Worm (Caenorhabditis elegans) whole organism, young adult: Measurements from ENCODE around the gene K08D12.8.

Source experiments
- F10E7.11 ChIP-seq: sonication (generic microtip); optimal IDR thresholded peaks from 2 replicates; lab custom pipeline; 2017; ENCODE audit warnings: mild to moderate bottlenecking, missing genetic modification characterization, moderate library complexity, missing compliant biosample characterization
- F23B12.7 ChIP-seq: sonication (generic microtip); optimal IDR thresholded peaks from 2 replicates; lab custom pipeline; 2017; ENCODE audit warnings: missing genetic modification characterization, mild to moderate bottlenecking, missing compliant biosample characterization, antibody characterized with exemption, moderate library complexity; ENCODE audit not compliant: insufficient read depth
- F39B2.1 ChIP-seq: fragments of 200-800 bp; sonication (Bioruptor generic); IDR thresholded peaks from 2 replicates; pipeline ENCODE4 v1.3.6; 2022; ENCODE audit warnings: missing genetic modification reagents, missing genetic modification characterization, missing compliant biosample characterization
- F52B5.7 ChIP-seq: sonication (generic microtip); optimal IDR thresholded peaks from 2 replicates; lab custom pipeline; 2016; ENCODE audit warnings: mild to moderate bottlenecking, missing genetic modification characterization, missing compliant biosample characterization
- T26A5.8 ChIP-seq: sonication (generic microtip); optimal IDR thresholded peaks from 2 replicates; lab custom pipeline; 2016; ENCODE audit warnings: missing genetic modification characterization, missing compliant biosample characterization
- ZK185.1 ChIP-seq: sonication (generic microtip); optimal IDR thresholded peaks from 2 replicates; lab custom pipeline; 2016; ENCODE audit warnings: mild to moderate bottlenecking, missing genetic modification characterization, missing compliant biosample characterization; ENCODE audit not compliant: poor library complexity, severe bottlenecking
- ama-1 ChIP-seq, 3 experiments: fragments of 150-350 bp in 1 of 3; sonication (generic microtip) in 2 of 3; optimal IDR thresholded peaks; 2 replicates each; lab custom pipeline; 2014 to 2018; ENCODE audit warnings: missing biosample characterization in 2 of 3, missing genetic modification characterization in 2 of 3, missing genetic modification reagents in 2 of 3
- aptf-3 ChIP-seq: fragments of 200-800 bp; sonication (Bioruptor generic); IDR thresholded peaks from 2 replicates; pipeline ENCODE4 v1.3.6; 2022; ENCODE audit warnings: missing genetic modification characterization, missing compliant biosample characterization
- atf-7 ChIP-seq: sonication (generic microtip); optimal IDR thresholded peaks from 2 replicates; lab custom pipeline; 2017; ENCODE audit warnings: mild to moderate bottlenecking, missing genetic modification characterization, missing compliant biosample characterization
- athp-1 ChIP-seq: sonication (generic microtip); optimal IDR thresholded peaks from 2 replicates; lab custom pipeline; 2017; ENCODE audit warnings: mild to moderate bottlenecking, missing genetic modification characterization, missing compliant biosample characterization
- attf-6 ChIP-seq: fragments of 200-800 bp; sonication (Bioruptor generic); IDR thresholded peaks from 2 replicates; pipeline ENCODE4 v1.3.6; 2022; ENCODE audit warnings: missing genetic modification reagents, missing genetic modification characterization, missing compliant biosample characterization
- bed-2 ChIP-seq: fragments of 200-800 bp; sonication (Bioruptor generic); IDR thresholded peaks from 2 replicates; pipeline ENCODE4 v1.3.6; 2022; ENCODE audit warnings: missing genetic modification reagents, missing genetic modification characterization, missing compliant biosample characterization
- cebp-1 ChIP-seq, 2 experiments: fragments of 200-800 bp in 1 of 2; sonication (Bioruptor generic) in 1 of 2; sonication (generic microtip) in 1 of 2; IDR thresholded peaks in 1 of 2; optimal IDR thresholded peaks in 1 of 2; 2 replicates each; pipeline versions ENCODE4 v1.3.6 to Lab custom; 2017 to 2022; ENCODE audit warnings: missing compliant biosample characterization in 2 of 2, missing genetic modification characterization in 2 of 2, mild to moderate bottlenecking in 1 of 2, missing genetic modification reagents in 1 of 2, moderate library complexity in 1 of 2
- ceh-100 ChIP-seq: fragments of 200-800 bp; sonication (Bioruptor generic); IDR thresholded peaks from 2 replicates; pipeline ENCODE4 v1.3.6; 2022; ENCODE audit warnings: missing genetic modification reagents, missing genetic modification characterization, missing compliant biosample characterization
- die-1 ChIP-seq: sonication (generic microtip); optimal IDR thresholded peaks from 2 replicates; lab custom pipeline; 2016; ENCODE audit warnings: missing genotype, mild to moderate bottlenecking, missing genetic modification characterization, missing compliant biosample characterization
- hmg-20 ChIP-seq: fragments of 200-800 bp; sonication (Bioruptor generic); IDR thresholded peaks from 2 replicates; pipeline ENCODE4 v1.3.6; 2022; ENCODE audit warnings: missing genetic modification reagents, missing genetic modification characterization, missing compliant biosample characterization
- hsf-1 ChIP-seq: fragments of 200-800 bp; sonication (Bioruptor generic); IDR thresholded peaks from 2 replicates; pipeline ENCODE4 v1.3.6; 2022; ENCODE audit warnings: missing genetic modification reagents, missing genetic modification characterization, missing compliant biosample characterization
- lag-1 ChIP-seq: fragments of 200-800 bp; sonication (Bioruptor generic); IDR thresholded peaks from 2 replicates; pipeline ENCODE4 v1.3.6; 2022; ENCODE audit warnings: missing genetic modification reagents, missing genetic modification characterization, missing compliant biosample characterization
- lin-35 ChIP-seq, 3 experiments: fragments of 150-350 bp in 2 of 3; sonication (generic microtip) in 1 of 3; optimal IDR thresholded peaks; 2 replicates each; lab custom pipeline; 2014 to 2018; ENCODE audit warnings: missing biosample characterization in 3 of 3, missing genetic modification characterization in 3 of 3, missing genetic modification reagents in 3 of 3
- madf-6 ChIP-seq: fragments of 200-800 bp; sonication (Bioruptor generic); IDR thresholded peaks from 2 replicates; pipeline ENCODE4 v1.3.6; 2022; ENCODE audit warnings: missing genetic modification reagents, missing genetic modification characterization, missing compliant biosample characterization
- mel-28 ChIP-seq: sonication (generic microtip); optimal IDR thresholded peaks from 2 replicates; lab custom pipeline; 2016; ENCODE audit warnings: borderline replicate concordance, mild to moderate bottlenecking, missing genetic modification characterization, missing compliant biosample characterization
- nfya-1 ChIP-seq: sonication (generic microtip); optimal IDR thresholded peaks from 2 replicates; lab custom pipeline; 2017; ENCODE audit warnings: antibody characterized with exemption, missing compliant biosample characterization, missing genetic modification characterization, borderline replicate concordance; ENCODE audit not compliant: insufficient read depth
- nfyb-1 ChIP-seq: fragments of 200-800 bp; sonication (Bioruptor generic); IDR thresholded peaks from 2 replicates; pipeline ENCODE4 v1.3.6; 2022; ENCODE audit warnings: missing genetic modification reagents, missing genetic modification characterization, missing compliant biosample characterization
- nhr-179 ChIP-seq: sonication (generic microtip); optimal IDR thresholded peaks from 2 replicates; lab custom pipeline; 2016; ENCODE audit warnings: mild to moderate bottlenecking, missing genetic modification characterization, missing compliant biosample characterization
- nhr-80 ChIP-seq: sonication (generic microtip); optimal IDR thresholded peaks from 2 replicates; lab custom pipeline; 2016; ENCODE audit warnings: missing genetic modification characterization, missing compliant biosample characterization
- pbrm-1 ChIP-seq: fragments of 200-800 bp; sonication (Bioruptor generic); IDR thresholded peaks from 2 replicates; pipeline ENCODE4 v1.3.6; 2022; ENCODE audit warnings: missing genetic modification reagents, missing genetic modification characterization, missing compliant biosample characterization
- repo-1 ChIP-seq: sonication (generic microtip); optimal IDR thresholded peaks from 2 replicates; lab custom pipeline; 2017; ENCODE audit warnings: mild to moderate bottlenecking, missing genetic modification characterization, missing compliant biosample characterization
- sdz-38 ChIP-seq: sonication (generic microtip); optimal IDR thresholded peaks from 2 replicates; lab custom pipeline; 2016; ENCODE audit warnings: missing genotype, missing genetic modification characterization, missing compliant biosample characterization
- snpc-4 ChIP-seq, 5 experiments: fragments of 150-350 bp in 1 of 5; sonication (generic microtip) in 4 of 5; optimal IDR thresholded peaks; 2 replicates each; lab custom pipeline; 2014 to 2018; ENCODE audit warnings: missing genetic modification characterization in 5 of 5, missing biosample characterization in 3 of 5, antibody characterized with exemption in 2 of 5, mild to moderate bottlenecking in 2 of 5, missing compliant biosample characterization in 2 of 5, missing genotype in 2 of 5, moderate library complexity in 2 of 5, missing genetic modification reagents in 1 of 5
- tlf-1 ChIP-seq: fragments of 200-800 bp; sonication (Bioruptor generic); optimal IDR thresholded peaks from 2 replicates; lab custom pipeline; 2018; ENCODE audit warnings: mild to moderate bottlenecking, missing genetic modification characterization, missing compliant biosample characterization
- zfh-2 ChIP-seq: fragments of 200-800 bp; sonication (Bioruptor generic); conservative IDR thresholded peaks from 2 replicates; pipeline ENCODE4 v1.3.6; 2022; ENCODE audit warnings: missing genetic modification reagents, missing genetic modification characterization, missing compliant biosample characterization
- zim-3 ChIP-seq: sonication (generic microtip); optimal IDR thresholded peaks from 2 replicates; lab custom pipeline; 2017; ENCODE audit warnings: mild to moderate bottlenecking, missing genetic modification characterization, moderate library complexity, missing compliant biosample characterization
- ztf-18 ChIP-seq: sonication (generic microtip); optimal IDR thresholded peaks from 2 replicates; lab custom pipeline; 2016; ENCODE audit warnings: missing genotype, mild to moderate bottlenecking, missing genetic modification characterization, missing compliant biosample characterization
- ztf-26 ChIP-seq: sonication (generic microtip); optimal IDR thresholded peaks from 2 replicates; lab custom pipeline; 2017; ENCODE audit warnings: missing genetic modification characterization, missing compliant biosample characterization
- ztf-3 ChIP-seq: fragments of 200-800 bp; sonication (Bioruptor generic); optimal IDR thresholded peaks from 2 replicates; lab custom pipeline; 2018; ENCODE audit warnings: mild to moderate bottlenecking, missing genetic modification characterization, missing compliant biosample characterization

K08D12.8 gene

ce11 chrIV:1725888-1726287, at the start of gene K08D12.8:
TSS of gene K08D12.8 (plus strand) at chrIV:1726188.
- no peak for TF ChIP-seq ztf-18 (tag; lab: Kevin White, UChicago)
- TF ChIP-seq hmg-20 (GFP tag; lab: Robert Waterston, UW), result no peak
- no peak for TF ChIP-seq ZK185.1 (tag; lab: Kevin White, UChicago)
- TF ChIP-seq, all 124 proteins: peak for 0

- TF ChIP-seq snpc-4 (GFP tag; optimal IDR thresholded peaks at IDR 0.05; lab: Kevin White, UChicago) (no peak), snpc-4 (tag; optimal IDR thresholded peaks at IDR 0.05; lab: Kevin White, UChicago) (no peak), zfh-2 (GFP tag; lab: Robert Waterston, UW) (no peak)
Measured at ce11 chrIV:1676926-1677325, 49.1 kb upstream of the K08D12.8 start.

ce11 chrIV:1679227-1679626, 46.8 kb upstream of the K08D12.8 start:
- TF ChIP-seq nhr-179 (no peak), ZK185.1 (tag; lab: Kevin White, UChicago) (no peak), F10E7.11 (tag; lab: Kevin White, UChicago) (no peak), cebp-1 (GFP tag; IDR thresholded peaks at IDR 0.05; lab: Robert Waterston, UW) (no peak), cebp-1 (tag; optimal IDR thresholded peaks at IDR 0.05; lab: Kevin White, UChicago) (no peak), nfya-1 (tag; lab: Kevin White, UChicago) (no peak), repo-1 (tag; lab: Kevin White, UChicago) (no peak), attf-6 (GFP tag; lab: Robert Waterston, UW) (no peak), ama-1 (optimal IDR thresholded peaks at IDR 0.05; lab: Kevin White, UChicago) (no peak), ama-1 (GFP tag; optimal IDR thresholded peaks at IDR 0.05; lab: Kevin White, UChicago) (no peak), snpc-4 (GFP tag; optimal IDR thresholded peaks at IDR 0.05; lab: Kevin White, UChicago) (no peak), snpc-4 (tag; optimal IDR thresholded peaks at IDR 0.05; lab: Kevin White, UChicago) (no peak)

- TF ChIP-seq athp-1 (tag; lab: Kevin White, UChicago), result no peak
- no peak for TF ChIP-seq hsf-1
- no peak for TF ChIP-seq ceh-100 (GFP tag; lab: Robert Waterston, UW)
- TF ChIP-seq ztf-3, result no peak
- no peak for TF ChIP-seq tlf-1 (GFP tag; lab: Kevin White, UChicago)
- no peak for TF ChIP-seq ztf-26 (tag; lab: Kevin White, UChicago)
- no peak for TF ChIP-seq lin-35 (GFP tag; optimal IDR thresholded peaks at IDR 0.05; lab: Kevin White, UChicago)
- TF ChIP-seq aptf-3 (GFP tag; lab: Robert Waterston, UW), result no peak
- TF ChIP-seq F23B12.7, result no peak
- TF ChIP-seq bed-2 (GFP tag; lab: Robert Waterston, UW), result no peak
- no peak for TF ChIP-seq madf-6
- TF ChIP-seq T26A5.8 (tag; lab: Kevin White, UChicago), result no peak
- TF ChIP-seq zfh-2 (GFP tag; lab: Robert Waterston, UW), result no peak
- no peak for TF ChIP-seq lag-1 (GFP tag; lab: Robert Waterston, UW)
- no peak for TF ChIP-seq zim-3 (tag; lab: Kevin White, UChicago)
- TF ChIP-seq F10E7.11 (tag; lab: Kevin White, UChicago), result no peak
- TF ChIP-seq die-1 (tag; lab: Kevin White, UChicago), result no peak
- no peak for TF ChIP-seq nfyb-1 (GFP tag; lab: Robert Waterston, UW)
Measured at ce11 chrIV:1682066-1682465, 43.9 kb upstream of the K08D12.8 start, which contains the start of gene Y41D4B.24. TSS of gene Y41D4B.24 (minus strand) at chrIV:1682166.

ce11 chrIV:1687151-1687550, 38.8 kb upstream of the K08D12.8 start:
- TF ChIP-seq F52B5.7 (tag; lab: Kevin White, UChicago), result no peak
- TF ChIP-seq sdz-38, result no peak
- TF ChIP-seq ceh-100 (GFP tag; lab: Robert Waterston, UW), result peak; percentile 87
- TF ChIP-seq mel-28, result no peak
- TF ChIP-seq atf-7 (tag; lab: Kevin White, UChicago), result no peak
- TF ChIP-seq pbrm-1 (GFP tag; lab: Robert Waterston, UW), result no peak
- TF ChIP-seq nhr-80 (tag; lab: Kevin White, UChicago), result no peak
- no peak for TF ChIP-seq F39B2.1 (GFP tag; lab: Robert Waterston, UW)
- TF ChIP-seq, all 124 proteins: peak for 1
